Fruit fly (Drosophila melanogaster) whole organism, embryonic: ENCODE data around the gene CG7970.

Experiments
- Adf1 ChIP-seq: fragments of 200-800 bp; sonication (Bioruptor generic); IDR thresholded peaks from 2 replicates; pipeline ENCODE4 v1.3.6; 2022; ENCODE audit warnings: missing biosample characterization, missing genetic modification characterization
- Bgb ChIP-seq: fragments of 200-800 bp; sonication (Bioruptor generic); IDR thresholded peaks from 2 replicates; pipeline ENCODE4 v1.3.6; 2022; ENCODE audit warnings: missing biosample characterization, missing genetic modification characterization; ENCODE audit not compliant: partially characterized antibody
- Bteb2 ChIP-seq: fragments of 200-800 bp; sonication (Bioruptor generic); optimal IDR thresholded peaks from 2 replicates; lab custom pipeline; 2016; ENCODE audit warnings: missing biosample characterization, missing genetic modification characterization
- CG11093 ChIP-seq: fragments of 200-800 bp; sonication (Bioruptor generic); IDR thresholded peaks from 3 replicates; pipeline ENCODE4 v1.3.6; 2022; ENCODE audit warnings: missing biosample characterization, missing genetic modification characterization
- CG12769 ChIP-seq: fragments of 200-800 bp; sonication (Bioruptor generic); optimal IDR thresholded peaks from 2 replicates; lab custom pipeline; 2019; ENCODE audit warnings: missing biosample characterization, mild to moderate bottlenecking, missing genetic modification characterization, moderate library complexity
- CG15514 ChIP-seq: fragments of 200-800 bp; sonication (Bioruptor generic); optimal IDR thresholded peaks from 3 replicates; lab custom pipeline; 2017; ENCODE audit warnings: missing biosample characterization, missing genetic modification characterization, mild to moderate bottlenecking, moderate library complexity, missing genetic modification reagents
- CG18599 ChIP-seq: fragments of 200-800 bp; sonication (Bioruptor generic); optimal IDR thresholded peaks from 3 replicates; lab custom pipeline; 2017; ENCODE audit warnings: missing biosample characterization, missing genetic modification characterization, mild to moderate bottlenecking, moderate library complexity, missing genetic modification reagents
- CG32767 ChIP-seq: fragments of 200-800 bp; sonication (Bioruptor generic); IDR thresholded peaks from 2 replicates; pipeline ENCODE4 v1.3.6; 2022; ENCODE audit warnings: missing biosample characterization, missing genetic modification characterization
- CG4282 ChIP-seq: fragments of 200-800 bp; sonication (Bioruptor generic); optimal IDR thresholded peaks from 2 replicates; lab custom pipeline; 2016; ENCODE audit warnings: missing biosample characterization, missing genetic modification characterization
- CG7556 ChIP-seq: fragments of 200-800 bp; sonication (Bioruptor generic); optimal IDR thresholded peaks from 2 replicates; lab custom pipeline; 2017; ENCODE audit warnings: missing biosample characterization, mild to moderate bottlenecking, missing genetic modification characterization
- CG7839 ChIP-seq: fragments of 200-800 bp; sonication (Bioruptor generic); optimal IDR thresholded peaks from 3 replicates; lab custom pipeline; 2018; ENCODE audit warnings: missing biosample characterization, mild to moderate bottlenecking, missing genetic modification characterization, moderate library complexity
- Dad ChIP-seq: fragments of 200-800 bp; sonication (Bioruptor generic); optimal IDR thresholded peaks from 3 replicates; lab custom pipeline; 2016; ENCODE audit warnings: missing biosample characterization, missing genetic modification characterization
- Dref ChIP-seq: fragments of 200-800 bp; sonication (Bioruptor generic); IDR thresholded peaks from 2 replicates; pipeline ENCODE4 v1.3.6; 2022; ENCODE audit warnings: missing biosample characterization, missing genetic modification characterization
- E2f2 ChIP-seq: fragments of 200-800 bp; sonication (Bioruptor generic); IDR thresholded peaks from 2 replicates; pipeline ENCODE4 v1.3.6; 2022; ENCODE audit warnings: missing biosample characterization, missing genetic modification characterization
- Eip74EF ChIP-seq, 2 experiments: fragments of 200-800 bp in 1 of 2; fragments of >200 bp in 1 of 2; sonication (Bioruptor generic) in 1 of 2; optimal IDR thresholded peaks; 2 replicates each; lab custom pipeline; 2017 to 2019; ENCODE audit warnings: missing biosample characterization in 2 of 2, missing genetic modification characterization in 2 of 2, mild to moderate bottlenecking in 1 of 2, moderate library complexity in 1 of 2
- HLHmδ ChIP-seq: fragments of 200-800 bp; sonication (Bioruptor generic); optimal IDR thresholded peaks from 2 replicates; lab custom pipeline; 2018; ENCODE audit warnings: missing biosample characterization, mild to moderate bottlenecking, missing genetic modification characterization, moderate library complexity
- Jarid2 ChIP-seq: fragments of 200-800 bp; sonication (Bioruptor generic); optimal IDR thresholded peaks from 3 replicates; lab custom pipeline; 2017; ENCODE audit warnings: mild to moderate bottlenecking, missing biosample characterization, missing genetic modification reagents, missing genetic modification characterization
- MBD-R2 ChIP-seq: fragments of 200-800 bp; sonication (Bioruptor generic); IDR thresholded peaks from 2 replicates; pipeline ENCODE4 v1.3.6; 2022; ENCODE audit warnings: missing biosample characterization, missing genetic modification characterization
- Med ChIP-seq: fragments of 200-800 bp; sonication (Bioruptor generic); peaks from one replicate; lab custom pipeline; 2016; ENCODE audit warnings: missing biosample characterization, missing genetic modification characterization, mild to moderate bottlenecking, inconsistent platforms, moderate library complexity
- NFAT ChIP-seq: fragments of 200-800 bp; sonication (Bioruptor generic); IDR thresholded peaks from 2 replicates; pipeline ENCODE4 v1.3.6; 2022; ENCODE audit warnings: missing biosample characterization, missing genetic modification characterization
- Pdp1 ChIP-seq, 2 experiments: fragments of 200-800 bp; sonication (Bioruptor generic); optimal IDR thresholded peaks; 3 replicates each; lab custom pipeline; 2016; ENCODE audit warnings: missing biosample characterization in 2 of 2, missing genetic modification characterization in 2 of 2, mild to moderate bottlenecking in 1 of 2, moderate library complexity in 1 of 2
- Sry-δ ChIP-seq: fragments of 200-800 bp; sonication (Bioruptor generic); optimal IDR thresholded peaks from 2 replicates; lab custom pipeline; 2016; ENCODE audit warnings: missing biosample characterization, missing genetic modification characterization
- Stat92E ChIP-seq, 3 experiments: fragments of >200 bp in 2 of 3; fragments of 200-800 bp in 1 of 3; sonication (Bioruptor generic) in 1 of 3; optimal IDR thresholded peaks; 2 replicates each; lab custom pipeline; 2017 to 2019; ENCODE audit warnings: missing biosample characterization in 3 of 3, missing genetic modification characterization in 3 of 3, mild to moderate bottlenecking in 1 of 3, moderate library complexity in 1 of 3
- Trl ChIP-seq, 3 experiments: fragments of >200 bp in 2 of 3; fragments of 200-800 bp in 1 of 3; sonication (Bioruptor generic) in 1 of 3; optimal IDR thresholded peaks; 2 replicates in 1 of 3; 3 replicates in 2 of 3; lab custom pipeline; 2016 to 2017; ENCODE audit warnings: missing biosample characterization in 1 of 3, missing genetic modification characterization in 1 of 3
- ac ChIP-seq: fragments of 200-800 bp; sonication (Bioruptor generic); optimal IDR thresholded peaks from 3 replicates; lab custom pipeline; 2017; ENCODE audit warnings: missing biosample characterization, mild to moderate bottlenecking, missing genetic modification characterization
- bbx ChIP-seq: fragments of 200-800 bp; sonication (Bioruptor generic); IDR thresholded peaks from 2 replicates; pipeline ENCODE4 v1.3.6; 2022; ENCODE audit warnings: missing biosample characterization, missing genetic modification characterization; ENCODE audit not compliant: partially characterized antibody
- crol ChIP-seq: fragments of 200-800 bp; sonication (Bioruptor generic); IDR thresholded peaks from 2 replicates; pipeline ENCODE4 v1.3.6; 2022; ENCODE audit warnings: missing biosample characterization, missing genetic modification characterization
- nerfin-1 ChIP-seq: fragments of 200-800 bp; sonication (Bioruptor generic); optimal IDR thresholded peaks from 3 replicates; lab custom pipeline; 2019; ENCODE audit warnings: missing biosample characterization, mild to moderate bottlenecking, missing genetic modification characterization, moderate library complexity
- nmo ChIP-seq: fragments of 200-800 bp; sonication (Bioruptor generic); optimal IDR thresholded peaks from 2 replicates; lab custom pipeline; 2018; ENCODE audit warnings: missing biosample characterization, mild to moderate bottlenecking, missing genetic modification characterization, moderate library complexity
- onecut ChIP-seq: fragments of 200-800 bp; sonication (Bioruptor generic); IDR thresholded peaks from 2 replicates; pipeline ENCODE4 v1.3.6; 2022; ENCODE audit warnings: missing biosample characterization, missing genetic modification characterization
- pfk ChIP-seq: fragments of 200-800 bp; sonication (Bioruptor generic); optimal IDR thresholded peaks from 2 replicates; lab custom pipeline; 2018; ENCODE audit warnings: missing biosample characterization, mild to moderate bottlenecking, missing genetic modification characterization, moderate library complexity
- pros ChIP-seq: fragments of 200-800 bp; sonication (Bioruptor generic); optimal IDR thresholded peaks from 3 replicates; lab custom pipeline; 2019; ENCODE audit warnings: missing biosample characterization, mild to moderate bottlenecking, missing genetic modification characterization, moderate library complexity
- ranshi ChIP-seq: fragments of 200-800 bp; sonication (Bioruptor generic); IDR thresholded peaks from 2 replicates; pipeline ENCODE4 v1.3.6; 2022; ENCODE audit warnings: missing biosample characterization, missing genetic modification characterization
- scrt ChIP-seq: fragments of 200-800 bp; sonication (Bioruptor generic); optimal IDR thresholded peaks from 2 replicates; lab custom pipeline; 2018; ENCODE audit warnings: missing biosample characterization, mild to moderate bottlenecking, missing genetic modification characterization, moderate library complexity
- so ChIP-seq: fragments of 200-800 bp; sonication (Bioruptor generic); IDR thresholded peaks from 3 replicates; pipeline ENCODE4 v1.3.6; 2022; ENCODE audit warnings: missing biosample characterization, missing genetic modification characterization
- sug ChIP-seq: fragments of 200-800 bp; optimal IDR thresholded peaks from 2 replicates; lab custom pipeline; 2019; ENCODE audit warnings: missing biosample characterization, mild to moderate bottlenecking, missing genetic modification characterization, moderate library complexity
- ttk ChIP-seq: fragments of 200-800 bp; sonication (Bioruptor generic); IDR thresholded peaks from 2 replicates; pipeline ENCODE4 v2.1.2; 2022; ENCODE audit warnings: missing biosample characterization, missing genetic modification characterization
- unc-4 ChIP-seq: fragments of 200-800 bp; sonication (Bioruptor generic); IDR thresholded peaks from 2 replicates; pipeline ENCODE4 v1.3.6; 2022; ENCODE audit warnings: missing biosample characterization, missing genetic modification characterization; ENCODE audit not compliant: partially characterized antibody
- wek ChIP-seq: fragments of 200-800 bp; sonication (Bioruptor generic); optimal IDR thresholded peaks from 3 replicates; lab custom pipeline; 2018; ENCODE audit warnings: missing biosample characterization, mild to moderate bottlenecking, missing genetic modification characterization, moderate library complexity

Gene CG7970

DNA sequence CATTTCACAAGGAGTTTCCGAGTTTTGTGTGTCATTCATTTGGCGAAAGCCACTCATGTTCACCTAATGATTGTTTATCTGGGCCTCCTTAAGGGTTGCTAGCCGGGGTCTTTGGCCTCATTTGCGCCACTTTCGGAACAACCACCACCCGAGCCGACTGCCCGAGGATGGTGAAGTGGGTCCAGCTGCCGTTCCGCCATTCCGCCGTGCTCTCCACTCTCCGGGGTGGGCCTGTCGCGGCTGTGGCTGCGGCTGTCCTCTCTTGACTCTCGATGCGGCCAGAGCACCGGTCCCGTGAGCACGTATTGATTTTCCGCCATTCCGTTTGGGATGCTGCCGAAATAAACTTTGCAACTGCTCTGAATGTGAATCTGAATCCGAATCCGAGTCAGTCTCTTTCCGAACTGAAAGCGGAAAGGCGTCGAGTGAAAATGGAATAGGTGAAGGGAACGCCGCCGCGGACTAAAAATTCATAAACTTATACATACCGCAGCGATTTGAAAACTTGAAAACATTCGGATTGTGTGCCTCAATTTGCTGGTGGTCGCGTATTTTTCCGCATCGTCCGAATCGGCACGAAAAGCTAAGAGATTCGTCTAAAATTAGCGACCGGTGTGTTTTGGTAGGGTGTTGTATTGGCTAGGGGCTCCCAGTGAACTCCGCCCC is 3.7 kb upstream of the CG7970 start, which contains the start of gene CG13920 (continued):
- TF ChIP-seq bbx (GFP tag; lab: Robert Waterston, UW) = peak; percentile 21; the same call in 1 of the 2 replicates
- no peak for TF ChIP-seq HLHmδ (GFP tag; lab: Kevin White, UChicago)
- TF ChIP-seq unc-4 (GFP tag; lab: Robert Waterston, UW) = peak; percentile 43; the same call in 1 of the 2 replicates
- TF ChIP-seq Stat92E (GFP tag; optimal IDR thresholded peaks at IDR 0.05; lab: Kevin White, UChicago) = no peak
- TF ChIP-seq CG32767 (GFP tag; lab: Robert Waterston, UW) = 0 out of 2 replicates have a peak, but pooled peaks have one; percentile 29
- no peak for TF ChIP-seq Dref (GFP tag; lab: Robert Waterston, UW)
- peak; percentile 27 for TF ChIP-seq CG15514 (GFP tag; lab: Kevin White, UChicago)
- no peak for TF ChIP-seq CG7556 (GFP tag; lab: Kevin White, UChicago)
- no peak for TF ChIP-seq Bteb2 (GFP tag; lab: Kevin White, UChicago)
- TF ChIP-seq E2f2 (GFP tag; lab: Robert Waterston, UW) = 0 out of 2 replicates have a peak, but pooled peaks have one; percentile 11
- TF ChIP-seq onecut (GFP tag; lab: Robert Waterston, UW) = peak; percentile 99
- no peak; the same call in 1 of the 2 replicates for TF ChIP-seq Adf1 (GFP tag; lab: Robert Waterston, UW)
- peak; percentile 30 for TF ChIP-seq pfk (GFP tag; lab: Kevin White, UChicago)
- no peak for TF ChIP-seq wek (GFP tag; lab: Kevin White, UChicago)
- no peak for TF ChIP-seq ttk (GFP tag; lab: Robert Waterston, UW)
- peak; percentile 4 for TF ChIP-seq scrt
- TF ChIP-seq CG7839 (tag; lab: Kevin White, UChicago) = no peak
- peak; percentile 59 for TF ChIP-seq sug (tag; lab: Kevin White, UChicago)
- peak; percentile 20 for TF ChIP-seq CG18599 (GFP tag; lab: Kevin White, UChicago)
- peak; percentile 34 for TF ChIP-seq Jarid2
- TF ChIP-seq Sry-δ (GFP tag; lab: Kevin White, UChicago) = no peak
- no peak for TF ChIP-seq CG11093 (GFP tag; lab: Robert Waterston, UW)
- peak; percentile 78 for TF ChIP-seq crol (GFP tag; lab: Robert Waterston, UW)
- no peak for TF ChIP-seq nmo (GFP tag; lab: Kevin White, UChicago)
- peak; percentile 25 for TF ChIP-seq CG12769 (tag; lab: Kevin White, UChicago)
- TF ChIP-seq NFAT (GFP tag; lab: Robert Waterston, UW) = 0 out of 2 replicates have a peak, but pooled peaks have one; percentile 2
- TF ChIP-seq Eip74EF (GFP tag; optimal IDR thresholded peaks at IDR 0.05; lab: Kevin White, UChicago) = no peak
- TF ChIP-seq pros (GFP tag; lab: Kevin White, UChicago) = peak; percentile 94
- peak; percentile 31 for TF ChIP-seq nerfin-1 (tag; lab: Kevin White, UChicago)
- TF ChIP-seq Med (GFP tag; lab: Kevin White, UChicago) = peak; percentile 59
- TF ChIP-seq Trl (optimal IDR thresholded peaks at IDR 0.05; lab: Kevin White, UChicago) = peak; percentile 59 to 62
- TF ChIP-seq Trl (GFP tag; optimal IDR thresholded peaks at IDR 0.05; lab: Kevin White, UChicago) = no peak
- no peak for TF ChIP-seq Dad (GFP tag; lab: Kevin White, UChicago)
- no peak for TF ChIP-seq CG4282 (GFP tag; lab: Kevin White, UChicago)

DNA sequence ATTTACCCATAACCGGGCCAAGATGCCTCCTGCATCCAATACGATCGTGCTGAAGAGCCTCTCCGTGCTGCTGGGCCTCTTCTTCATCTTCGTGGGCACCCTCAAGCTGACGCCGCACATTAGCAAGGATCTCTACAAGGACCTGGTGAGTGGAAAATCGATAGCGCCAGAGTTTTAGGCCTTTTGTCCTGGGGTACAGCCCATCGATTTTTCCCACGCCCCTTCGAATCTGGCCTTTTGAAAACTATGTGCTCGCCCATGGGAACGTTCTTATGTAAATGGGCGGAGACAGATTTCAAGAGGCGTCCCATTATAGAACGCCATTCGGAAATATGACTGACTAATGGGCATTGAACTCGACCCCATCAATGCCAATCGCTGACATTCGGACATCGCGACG is 3.2 kb upstream of the CG7970 start:
- 0 out of 3 replicates have a peak, but pooled peaks have one; percentile 30 for TF ChIP-seq so
- peak; percentile 10; the same call in 1 of the 2 replicates for TF ChIP-seq MBD-R2 (GFP tag; lab: Robert Waterston, UW)
- TF ChIP-seq Pdp1 (GFP tag; optimal IDR thresholded peaks at IDR 0.05; lab: Kevin White, UChicago) = peak in 1 of 2 experiments; percentile 47
- TF ChIP-seq Bgb (GFP tag; lab: Robert Waterston, UW) = 0 out of 2 replicates have a peak, but pooled peaks have one; percentile 27
- TF ChIP-seq Med (GFP tag; lab: Kevin White, UChicago) = peak; percentile 39
- no peak for TF ChIP-seq ranshi
- TF ChIP-seq onecut (GFP tag; lab: Robert Waterston, UW) = peak; percentile 95
- no peak for TF ChIP-seq ac (GFP tag; lab: Kevin White, UChicago)
